Worm (Caenorhabditis elegans) whole organism, mixed stage, embryonic: ENCODE data around the gene C14H10.2.

Experiments
- M03D4.4 ChIP-seq: sonication (generic microtip); optimal IDR thresholded peaks from 2 replicates; lab custom pipeline; 2017; ENCODE audit warnings: mild to moderate bottlenecking, missing genetic modification characterization, missing compliant biosample characterization
- bed-3 ChIP-seq: fragments of 200-800 bp; sonication (Bioruptor generic); optimal IDR thresholded peaks from 3 replicates; lab custom pipeline; 2018; ENCODE audit warnings: mild to moderate bottlenecking, missing genetic modification characterization, moderate library complexity, missing compliant biosample characterization
- blmp-1 ChIP-seq: fragments of 150-350 bp; optimal IDR thresholded peaks from 2 replicates; lab custom pipeline; 2014; ENCODE audit warnings: missing biosample characterization, missing genetic modification characterization
- ceh-39 ChIP-seq: fragments of 150-350 bp; optimal IDR thresholded peaks from 2 replicates; lab custom pipeline; 2014; ENCODE audit warnings: missing biosample characterization, missing genetic modification characterization
- ceh-43 ChIP-seq: fragments of 200-800 bp; sonication (Bioruptor generic); optimal IDR thresholded peaks from 2 replicates; lab custom pipeline; 2018; ENCODE audit warnings: mild to moderate bottlenecking, missing genetic modification characterization, moderate library complexity, missing compliant biosample characterization
- ces-1 ChIP-seq: fragments of 150-350 bp; optimal IDR thresholded peaks from 2 replicates; lab custom pipeline; 2014; ENCODE audit warnings: missing biosample characterization, missing genetic modification reagents, missing genetic modification characterization
- cnd-1 ChIP-seq: fragments of 200-800 bp; sonication (Bioruptor generic); optimal IDR thresholded peaks from 2 replicates; lab custom pipeline; 2018; ENCODE audit warnings: mild to moderate bottlenecking, missing genetic modification characterization, missing compliant biosample characterization
- drap-1 ChIP-seq: fragments of 200-800 bp; sonication (Bioruptor generic); optimal IDR thresholded peaks from 3 replicates; lab custom pipeline; 2018; ENCODE audit warnings: mild to moderate bottlenecking, missing genetic modification characterization, missing compliant biosample characterization
- elt-1 ChIP-seq: sonication (generic microtip); optimal IDR thresholded peaks from 2 replicates; lab custom pipeline; 2017; ENCODE audit warnings: missing genetic modification characterization, mild to moderate bottlenecking, missing compliant biosample characterization, antibody characterized with exemption, moderate library complexity, borderline replicate concordance; ENCODE audit not compliant: insufficient read depth
- elt-3 ChIP-seq: fragments of 150-350 bp; optimal IDR thresholded peaks from 2 replicates; lab custom pipeline; 2014; ENCODE audit warnings: missing biosample characterization, missing genetic modification characterization
- flh-1 ChIP-seq: fragments of 200-800 bp; sonication (Bioruptor generic); optimal IDR thresholded peaks from 2 replicates; lab custom pipeline; 2018; ENCODE audit warnings: mild to moderate bottlenecking, missing genetic modification characterization, moderate library complexity, missing compliant biosample characterization
- ham-2 ChIP-seq: fragments of 200-800 bp; sonication (Bioruptor generic); optimal IDR thresholded peaks from 2 replicates; lab custom pipeline; 2018; ENCODE audit warnings: mild to moderate bottlenecking, missing genetic modification characterization, missing compliant biosample characterization
- lin-13 ChIP-seq: fragments of 150-350 bp; optimal IDR thresholded peaks from 2 replicates; lab custom pipeline; 2014; ENCODE audit warnings: missing biosample characterization, missing genetic modification characterization
- lin-32 ChIP-seq: fragments of 200-800 bp; sonication (Bioruptor generic); optimal IDR thresholded peaks from 2 replicates; lab custom pipeline; 2018; ENCODE audit warnings: mild to moderate bottlenecking, missing genetic modification characterization, missing compliant biosample characterization
- lsy-2 ChIP-seq: fragments of 150-350 bp; optimal IDR thresholded peaks from 2 replicates; lab custom pipeline; 2014; ENCODE audit warnings: missing biosample characterization, missing genetic modification characterization
- mab-5 ChIP-seq: fragments of 150-350 bp; optimal IDR thresholded peaks from 2 replicates; lab custom pipeline; 2014; ENCODE audit warnings: missing biosample characterization, missing genetic modification characterization
- mep-1 ChIP-seq: fragments of 150-350 bp; optimal IDR thresholded peaks from 2 replicates; lab custom pipeline; 2017; ENCODE audit warnings: missing biosample characterization, missing genetic modification reagents, missing genetic modification characterization, inconsistent platforms
- mls-2 ChIP-seq: sonication (generic microtip); optimal IDR thresholded peaks from 2 replicates; lab custom pipeline; 2016; ENCODE audit warnings: mild to moderate bottlenecking, missing genetic modification characterization, moderate library complexity, missing compliant biosample characterization
- nhr-12 ChIP-seq: fragments of 150-350 bp; optimal IDR thresholded peaks from 2 replicates; lab custom pipeline; 2014; ENCODE audit warnings: missing biosample characterization, missing genetic modification characterization
- nhr-2 ChIP-seq: fragments of 150-350 bp; optimal IDR thresholded peaks from 2 replicates; lab custom pipeline; 2014; ENCODE audit warnings: missing biosample characterization, missing genetic modification characterization
- nhr-28 ChIP-seq: fragments of 150-350 bp; optimal IDR thresholded peaks from 2 replicates; lab custom pipeline; 2014; ENCODE audit warnings: missing biosample characterization, missing genetic modification characterization
- nhr-76 ChIP-seq: sonication (generic microtip); optimal IDR thresholded peaks from 2 replicates; lab custom pipeline; 2017; ENCODE audit warnings: missing biosample characterization, missing genetic modification characterization
- snpc-4 ChIP-seq: fragments of 150-350 bp; optimal IDR thresholded peaks from 2 replicates; lab custom pipeline; 2014; ENCODE audit warnings: missing biosample characterization, missing genetic modification characterization
- sptf-1 ChIP-seq: sonication (generic microtip); optimal IDR thresholded peaks from 2 replicates; lab custom pipeline; 2017; ENCODE audit warnings: mild to moderate bottlenecking, missing genetic modification characterization, moderate library complexity, missing compliant biosample characterization
- tbx-8 ChIP-seq: fragments of 200-800 bp; sonication (Bioruptor generic); optimal IDR thresholded peaks from 2 replicates; lab custom pipeline; 2018; ENCODE audit warnings: mild to moderate bottlenecking, missing genetic modification characterization, moderate library complexity, missing compliant biosample characterization
- unc-120 ChIP-seq: sonication (generic microtip); optimal IDR thresholded peaks from 2 replicates; lab custom pipeline; 2017; ENCODE audit warnings: missing genetic modification characterization, missing compliant biosample characterization; ENCODE audit not compliant: poor library complexity, severe bottlenecking
- unc-62 ChIP-seq: fragments of 150-350 bp; optimal IDR thresholded peaks from 2 replicates; lab custom pipeline; 2014; ENCODE audit warnings: missing biosample characterization, missing genetic modification reagents, missing genetic modification characterization
- zip-8 ChIP-seq: fragments of 150-350 bp; optimal IDR thresholded peaks from 2 replicates; lab custom pipeline; 2014; ENCODE audit warnings: missing biosample characterization, missing genetic modification characterization
- ztf-11 ChIP-seq: fragments of 150-350 bp; optimal IDR thresholded peaks from 2 replicates; lab custom pipeline; 2014; ENCODE audit warnings: missing biosample characterization, missing genetic modification characterization

C14H10.2 gene

DNA sequence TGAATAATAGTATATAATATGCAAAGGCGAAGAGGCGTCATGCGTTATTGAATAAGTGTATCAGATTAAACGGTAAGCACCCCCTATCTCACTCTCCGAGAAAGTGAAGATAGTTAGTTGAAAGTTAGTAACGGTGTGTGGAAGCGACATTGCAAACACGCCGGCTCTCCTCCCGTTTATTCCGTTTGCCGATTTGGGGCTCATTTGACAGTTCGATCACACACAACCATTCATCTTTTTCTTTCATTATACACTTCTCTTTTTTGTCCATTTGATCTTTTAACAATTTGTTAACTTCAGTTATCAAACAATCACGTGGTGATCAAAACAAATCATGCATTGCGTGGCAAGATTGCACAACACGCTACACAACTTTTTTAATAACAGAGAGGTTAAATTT is 26.6 kb upstream of the C14H10.2 start, which contains the start of gene slc-9B.1:
TSS of gene slc-9B.1 (plus strand) at position 301 of the 400 bp plus-strand sequence.
- TF ChIP-seq elt-1: no peak

DNA sequence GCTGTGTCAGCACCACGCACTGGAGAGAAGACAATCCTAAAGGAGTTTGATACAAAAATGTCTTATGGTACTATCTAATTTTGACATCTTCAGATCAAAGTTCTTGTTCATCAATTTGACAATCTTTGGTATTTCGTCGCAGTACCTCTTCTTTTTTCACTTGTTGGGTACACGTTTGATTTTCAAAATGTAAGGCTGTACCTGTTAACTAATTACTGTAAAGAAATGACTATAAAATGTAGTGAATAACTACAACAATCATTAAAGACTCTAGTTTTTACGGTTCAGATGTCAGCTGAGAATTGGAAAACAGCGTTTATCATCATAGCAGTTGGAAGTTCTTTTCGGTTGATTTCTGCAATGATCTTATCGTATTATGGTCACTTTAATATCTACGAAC is 24.4 kb upstream of the C14H10.2 start:
- TF ChIP-seq sptf-1 (tag; lab: Kevin White, UChicago) (no peak), flh-1 (GFP tag; lab: Kevin White, UChicago) (no peak), ztf-11 (tag; lab: Kevin White, UChicago) (no peak), tbx-8 (GFP tag; lab: Kevin White, UChicago) (no peak), M03D4.4 (tag; lab: Kevin White, UChicago) (no peak), ceh-39 (no peak), elt-1 (no peak), ham-2 (GFP tag; lab: Kevin White, UChicago) (no peak), mep-1 (tag; lab: Kevin White, UChicago) (no peak), ceh-43 (GFP tag; lab: Kevin White, UChicago) (no peak), snpc-4 (tag; lab: Kevin White, UChicago) (no peak), nhr-2 (tag; lab: Kevin White, UChicago) (no peak), mls-2 (no peak), elt-3 (no peak), lin-13 (tag; lab: Kevin White, UChicago) (no peak)
- TF ChIP-seq, all 35 proteins: peak for 0

DNA sequence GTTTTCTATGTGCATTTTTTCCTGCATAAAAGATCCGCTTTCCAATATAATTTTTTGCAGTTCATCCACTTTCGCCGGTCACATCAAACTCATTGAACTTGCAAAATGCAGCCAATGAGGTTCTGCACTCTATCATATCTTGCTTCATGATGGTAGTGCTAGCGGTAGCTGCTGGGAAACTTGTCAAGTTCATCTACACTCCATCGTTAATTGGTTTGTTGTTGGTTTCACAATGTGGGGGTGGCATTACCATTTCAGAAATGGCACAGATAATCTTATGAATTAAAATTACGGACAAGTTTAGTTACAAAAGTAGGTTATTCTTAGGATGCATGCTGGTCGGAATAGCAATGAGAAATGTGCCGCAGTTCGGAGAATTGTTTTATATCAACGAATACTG is 21.8 kb upstream of the C14H10.2 start:
- no peak for TF ChIP-seq blmp-1 (tag; lab: Kevin White, UChicago)
- no peak for TF ChIP-seq nhr-28 (tag; lab: Kevin White, UChicago)
- TF ChIP-seq nhr-2 (tag; lab: Kevin White, UChicago): no peak
- no peak for TF ChIP-seq zip-8 (tag; lab: Kevin White, UChicago)
- TF ChIP-seq nhr-12 (tag; lab: Kevin White, UChicago): no peak
- no peak for TF ChIP-seq sptf-1 (tag; lab: Kevin White, UChicago)

DNA sequence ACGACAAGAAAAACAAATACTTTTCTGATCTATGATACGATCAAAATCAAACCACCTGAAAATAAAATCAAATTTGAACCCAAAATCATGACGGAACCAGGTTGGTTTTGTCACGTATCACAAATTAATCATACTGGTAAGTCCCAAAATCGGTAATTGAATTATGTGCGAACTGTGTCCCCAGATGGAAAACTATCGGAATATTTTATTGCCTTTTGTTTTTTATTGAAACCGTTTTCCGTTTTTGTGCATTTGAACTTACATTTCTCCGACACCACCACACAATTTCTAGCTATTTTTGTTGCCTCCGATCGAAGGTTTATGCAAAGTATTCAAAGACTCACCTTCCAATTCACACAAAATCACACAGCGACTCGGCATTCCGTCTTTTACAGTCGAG is 20.7 kb upstream of the C14H10.2 start, which contains the start of gene F41E7.2:
TSS of gene F41E7.2 (plus strand) at position 301 of the 400 bp plus-strand sequence.
- no peak for TF ChIP-seq lin-32 (GFP tag; lab: Kevin White, UChicago)
- no peak for TF ChIP-seq bed-3 (GFP tag; lab: Kevin White, UChicago)
- TF ChIP-seq unc-120 (tag; lab: Kevin White, UChicago): no peak
- TF ChIP-seq snpc-4 (tag; lab: Kevin White, UChicago): no peak

DNA sequence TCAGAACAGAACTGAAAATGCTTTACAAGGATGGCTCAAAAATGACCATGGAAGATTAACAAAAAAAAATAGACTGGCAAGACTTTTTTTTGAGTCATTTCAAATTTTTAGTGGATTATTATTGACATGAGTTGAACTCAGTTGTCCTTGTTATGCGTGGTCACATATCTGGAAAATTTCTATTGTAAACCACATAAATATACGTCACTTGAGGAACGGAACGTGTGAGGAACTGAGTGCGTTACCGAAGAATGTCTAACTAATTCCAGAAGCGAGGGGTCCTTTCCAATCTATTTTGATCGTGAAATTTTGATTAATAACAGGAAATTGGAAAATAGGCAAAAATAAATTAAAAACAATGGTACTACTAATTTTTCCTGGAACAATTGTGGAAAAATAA is 9.6 kb upstream of the C14H10.2 start:
- TF ChIP-seq unc-120 (tag; lab: Kevin White, UChicago) (no peak), M03D4.4 (tag; lab: Kevin White, UChicago) (no peak), nhr-28 (tag; lab: Kevin White, UChicago) (no peak), lsy-2 (tag; lab: Kevin White, UChicago) (no peak), nhr-76 (no peak), cnd-1 (tag; lab: Kevin White, UChicago) (no peak), lin-32 (GFP tag; lab: Kevin White, UChicago) (no peak), mab-5 (no peak)

DNA sequence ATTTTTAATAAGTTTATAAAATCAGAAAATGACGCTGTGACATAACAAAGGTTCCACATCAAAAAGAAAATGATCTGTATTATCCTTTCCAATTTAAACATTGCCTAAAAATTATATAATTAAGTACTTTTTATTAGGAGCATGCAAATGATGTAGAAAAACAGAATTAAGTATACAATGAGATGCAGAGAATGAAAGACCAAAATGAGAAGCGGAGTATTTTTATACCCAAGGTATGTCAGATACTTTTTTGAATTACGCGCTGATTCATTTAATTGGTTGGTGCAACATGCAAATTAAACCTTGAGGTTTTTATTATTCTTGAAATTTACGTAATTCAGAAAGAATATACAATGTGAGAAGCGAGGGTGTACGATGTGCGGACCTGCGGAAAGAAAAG is 7.4 kb upstream of the C14H10.2 start, which contains the start of gene C32A9.1:
TSS of gene C32A9.1 (minus strand) at position 101 of the 400 bp plus-strand sequence.
- TF ChIP-seq mep-1 (tag; lab: Kevin White, UChicago) (no peak), ham-2 (GFP tag; lab: Kevin White, UChicago) (no peak), flh-1 (GFP tag; lab: Kevin White, UChicago) (no peak), unc-120 (tag; lab: Kevin White, UChicago) (no peak), elt-1 (no peak), ces-1 (GFP tag; lab: Kevin White, UChicago) (no peak), unc-62 (GFP tag; lab: Kevin White, UChicago) (no peak), blmp-1 (tag; lab: Kevin White, UChicago) (no peak), tbx-8 (GFP tag; lab: Kevin White, UChicago) (no peak), elt-3 (no peak), zip-8 (tag; lab: Kevin White, UChicago) (no peak), cnd-1 (tag; lab: Kevin White, UChicago) (no peak), lsy-2 (tag; lab: Kevin White, UChicago) (no peak), mls-2 (no peak), nhr-2 (tag; lab: Kevin White, UChicago) (no peak), sptf-1 (tag; lab: Kevin White, UChicago) (no peak), drap-1 (no peak), ceh-39 (no peak), nhr-28 (tag; lab: Kevin White, UChicago) (no peak)
